Fruit fly (Drosophila melanogaster) whole organism, wandering third instar larva: ENCODE results near the gene Plap.

ENCODE experiments used
- Abd-B ChIP-seq: fragments of >200 bp; optimal IDR thresholded peaks from 2 replicates; lab custom pipeline; 2017; ENCODE audit warnings: missing biosample characterization, missing genetic modification characterization
- CG9705 ChIP-seq: fragments of 200-800 bp; sonication (Bioruptor generic); optimal IDR thresholded peaks from 2 replicates; lab custom pipeline; 2018; ENCODE audit warnings: missing biosample characterization, mild to moderate bottlenecking, missing genetic modification characterization
- CrebA ChIP-seq: fragments of 200-800 bp; sonication (Bioruptor generic); optimal IDR thresholded peaks from 2 replicates; lab custom pipeline; 2016; ENCODE audit warnings: missing biosample characterization, mild to moderate bottlenecking, missing genetic modification characterization, borderline replicate concordance
- GATAd ChIP-seq: sonication (Bioruptor generic); optimal IDR thresholded peaks from 2 replicates; lab custom pipeline; 2016; ENCODE audit warnings: missing biosample characterization, missing genetic modification characterization
- HLH106 ChIP-seq: fragments of 200-800 bp; optimal IDR thresholded peaks from 3 replicates; lab custom pipeline; 2019; ENCODE audit warnings: missing biosample characterization, mild to moderate bottlenecking, missing genetic modification characterization, moderate library complexity
- Hnf4 ChIP-seq: fragments of 200-800 bp; sonication (Bioruptor generic); optimal IDR thresholded peaks from 2 replicates; lab custom pipeline; 2016; ENCODE audit warnings: missing biosample characterization, mild to moderate bottlenecking, missing genetic modification characterization
- Hr78 ChIP-seq: fragments of >200 bp; optimal IDR thresholded peaks from 2 replicates; lab custom pipeline; 2017; ENCODE audit warnings: missing biosample characterization, missing genetic modification characterization
- Hr83 ChIP-seq: fragments of 200-300 bp; sonication (Bioruptor generic); optimal IDR thresholded peaks from 2 replicates; lab custom pipeline; 2016; ENCODE audit warnings: missing biosample characterization, mild to moderate bottlenecking, missing genetic modification characterization, moderate library complexity; ENCODE audit not compliant: poor library complexity, severe bottlenecking
- Mio ChIP-seq: sonication (Bioruptor generic); optimal IDR thresholded peaks from 2 replicates; lab custom pipeline; 2016; ENCODE audit warnings: missing biosample characterization, missing genetic modification characterization
- Myc ChIP-seq: fragments of >200 bp; optimal IDR thresholded peaks from 2 replicates; lab custom pipeline; 2017
- N ChIP-seq: fragments of >200 bp; optimal IDR thresholded peaks from 2 replicates; lab custom pipeline; 2018; ENCODE audit warnings: missing biosample characterization, missing external identifiers, missing genetic modification characterization
- OdsH ChIP-seq: fragments of 200-800 bp; sonication (Bioruptor generic); optimal IDR thresholded peaks from 2 replicates; lab custom pipeline; 2016; ENCODE audit warnings: missing biosample characterization, mild to moderate bottlenecking, missing genetic modification characterization
- Rel ChIP-seq, 2 experiments: fragments of 200-800 bp; sonication (Bioruptor generic) in 1 of 2; optimal IDR thresholded peaks; 2 replicates in 1 of 2; 3 replicates in 1 of 2; lab custom pipeline; 2016 to 2019; ENCODE audit warnings: mild to moderate bottlenecking in 2 of 2, missing biosample characterization in 2 of 2, missing genetic modification characterization in 2 of 2, moderate library complexity in 1 of 2
- Sp1 ChIP-seq: fragments of 200-800 bp; sonication (Bioruptor generic); optimal IDR thresholded peaks from 3 replicates; lab custom pipeline; 2019; ENCODE audit warnings: missing biosample characterization, mild to moderate bottlenecking, missing genetic modification characterization, moderate library complexity
- Vsx2 ChIP-seq: fragments of 200-300, 225-300 bp; sonication (Bioruptor generic); optimal IDR thresholded peaks from 2 replicates; lab custom pipeline; 2018; ENCODE audit warnings: missing biosample characterization, missing genetic modification characterization; ENCODE audit not compliant: partially characterized antibody
- br ChIP-seq: fragments of 200-800 bp; sonication (Bioruptor generic); optimal IDR thresholded peaks from 2 replicates; lab custom pipeline; 2016; ENCODE audit warnings: missing biosample characterization, missing genetic modification characterization
- brk ChIP-seq: fragments of 200-800 bp; sonication (Bioruptor generic); optimal IDR thresholded peaks from 2 replicates; lab custom pipeline; 2016; ENCODE audit warnings: missing biosample characterization, mild to moderate bottlenecking, missing genetic modification characterization
- dl ChIP-seq, 2 experiments: fragments of 175-275, 200-275 bp in 1 of 2; fragments of 200-275 bp in 1 of 2; sonication (Bioruptor generic); optimal IDR thresholded peaks; lab custom pipeline; 2018; ENCODE audit warnings: mild to moderate bottlenecking in 2 of 2, missing biosample characterization in 2 of 2, missing genetic modification characterization in 2 of 2, moderate library complexity in 2 of 2; ENCODE audit not compliant: partially characterized antibody in 2 of 2, insufficient read depth in 1 of 2
- dmrt93B ChIP-seq: fragments of 200-800 bp; sonication (Bioruptor generic); optimal IDR thresholded peaks from 2 replicates; lab custom pipeline; 2018; ENCODE audit warnings: missing biosample characterization, mild to moderate bottlenecking, missing genetic modification characterization
- dsf ChIP-seq: sonication (Bioruptor generic); optimal IDR thresholded peaks from 2 replicates; lab custom pipeline; 2016; ENCODE audit warnings: missing biosample characterization, missing genetic modification characterization, borderline replicate concordance
- ey ChIP-seq: fragments of 200-800 bp; sonication (Bioruptor generic); optimal IDR thresholded peaks from 2 replicates; lab custom pipeline; 2016; ENCODE audit warnings: missing biosample characterization, missing genetic modification characterization
- foxo ChIP-seq, 2 experiments: fragments of 200-800 bp; sonication (Bioruptor generic); optimal IDR thresholded peaks; 2 replicates in 1 of 2; 3 replicates in 1 of 2; lab custom pipeline; 2016 to 2017; ENCODE audit warnings: missing biosample characterization in 2 of 2, missing genetic modification characterization in 2 of 2
- fru ChIP-seq: fragments of 200-800 bp; sonication (Bioruptor generic); optimal IDR thresholded peaks from 3 replicates; lab custom pipeline; 2016; ENCODE audit warnings: missing biosample characterization, mild to moderate bottlenecking, missing genetic modification characterization
- h ChIP-seq: fragments of 200-800 bp; sonication (Bioruptor generic); optimal IDR thresholded peaks from 3 replicates; lab custom pipeline; 2016; ENCODE audit warnings: missing biosample characterization, mild to moderate bottlenecking, missing genetic modification characterization
- pan ChIP-seq: fragments of >200 bp; optimal IDR thresholded peaks from 2 replicates; lab custom pipeline; 2017
- psq ChIP-seq: fragments of 200-800 bp; sonication (Bioruptor generic); optimal IDR thresholded peaks from 3 replicates; lab custom pipeline; 2017; ENCODE audit warnings: missing biosample characterization, mild to moderate bottlenecking, missing genetic modification characterization, moderate library complexity
- rgr ChIP-seq: fragments of 200-800 bp; sonication (Bioruptor generic); optimal IDR thresholded peaks from 3 replicates; lab custom pipeline; 2016; ENCODE audit warnings: missing biosample characterization, mild to moderate bottlenecking, missing genetic modification characterization
- sage ChIP-seq: fragments of 200-800 bp; sonication (Bioruptor generic); optimal IDR thresholded peaks from 2 replicates; lab custom pipeline; 2016; ENCODE audit warnings: missing biosample characterization, mild to moderate bottlenecking, missing genetic modification characterization
- sv ChIP-seq: fragments of 200-800 bp; sonication (Bioruptor generic); optimal IDR thresholded peaks from 3 replicates; lab custom pipeline; 2016; ENCODE audit warnings: missing biosample characterization, missing genetic modification characterization
- tai ChIP-seq: sonication (Bioruptor generic); optimal IDR thresholded peaks from 2 replicates; lab custom pipeline; 2016; ENCODE audit warnings: missing biosample characterization, missing genetic modification characterization
- usp ChIP-seq: fragments of >200 bp; optimal IDR thresholded peaks from 2 replicates; lab custom pipeline; 2017; ENCODE audit warnings: missing biosample characterization, missing genetic modification characterization
- woc ChIP-seq: sonication (Bioruptor generic); optimal IDR thresholded peaks from 2 replicates; lab custom pipeline; 2016; ENCODE audit warnings: missing biosample characterization, mild to moderate bottlenecking, missing genetic modification characterization

Gene Plap

DNA sequence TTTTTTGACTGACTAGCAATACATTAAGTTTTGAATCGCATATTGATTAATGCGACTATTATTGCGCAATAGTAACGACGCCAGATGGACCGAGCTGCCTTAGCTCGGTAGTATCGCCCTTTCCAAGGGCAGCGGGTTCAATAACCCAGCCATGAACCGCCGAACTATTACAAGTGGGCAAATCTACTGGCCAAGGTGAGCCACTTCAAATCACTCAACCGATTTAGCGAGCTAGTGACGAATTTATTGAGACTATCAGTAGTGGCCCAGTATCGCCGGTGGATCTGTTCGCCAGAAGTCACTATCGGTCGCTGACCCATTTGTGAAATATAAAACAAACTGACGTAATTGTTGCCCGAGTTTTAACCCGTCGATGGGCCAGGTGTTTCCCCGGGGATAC is 48.3 kb upstream of the Plap start:
- TF ChIP-seq dmrt93B (GFP tag; lab: Kevin White, UChicago) (no peak), Rel (GFP tag; optimal IDR thresholded peaks at IDR 0.05; lab: Kevin White, UChicago) (no peak), Rel (tag; optimal IDR thresholded peaks at IDR 0.05; lab: Kevin White, UChicago) (no peak), Abd-B (GFP tag; lab: Kevin White, UChicago) (no peak), fru (GFP tag; lab: Kevin White, UChicago) (no peak), woc (GFP tag; lab: Kevin White, UChicago) (no peak), Hr83 (GFP tag; lab: Kevin White, UChicago) (no peak), CrebA (GFP tag; lab: Kevin White, UChicago) (no peak), HLH106 (tag; lab: Kevin White, UChicago) (no peak), CG9705 (no peak), sage (no peak), h (GFP tag; lab: Kevin White, UChicago) (no peak)
- TF ChIP-seq, all 38 proteins: peak for 0

- no peak for TF ChIP-seq ey (GFP tag; lab: Kevin White, UChicago)
- TF ChIP-seq Sp1 (GFP tag; lab: Kevin White, UChicago), result no peak
- TF ChIP-seq CG9705, result no peak
- no peak for TF ChIP-seq CrebA (GFP tag; lab: Kevin White, UChicago)
- no peak for TF ChIP-seq sv (GFP tag; lab: Kevin White, UChicago)
- TF ChIP-seq usp (GFP tag; lab: Kevin White, UChicago), result no peak
- TF ChIP-seq Myc, result no peak
- no peak for TF ChIP-seq tai
- peak; percentile 25 for TF ChIP-seq pan (lab: Kevin White, UChicago)
- no peak for TF ChIP-seq HLH106 (tag; lab: Kevin White, UChicago)
- TF ChIP-seq dsf (GFP tag; lab: Kevin White, UChicago), result no peak
- no peak for TF ChIP-seq rgr (GFP tag; lab: Kevin White, UChicago)
- no peak for TF ChIP-seq N (GFP tag; lab: Kevin White, UChicago)
- no peak for TF ChIP-seq psq (GFP tag; lab: Kevin White, UChicago)
- TF ChIP-seq foxo (GFP tag; optimal IDR thresholded peaks at IDR 0.05; lab: Kevin White, UChicago), result no peak
- peak; percentile 42 for TF ChIP-seq OdsH (GFP tag; lab: Kevin White, UChicago)
Observed at dm6 chr2L:1217892-1218473, 47.8 kb upstream of the Plap start.

dm6 chr2L:1217033-1217612 is 47.0 kb upstream of the Plap start:
- no peak for TF ChIP-seq woc (GFP tag; lab: Kevin White, UChicago)
- no peak for TF ChIP-seq psq (GFP tag; lab: Kevin White, UChicago)
- TF ChIP-seq fru (GFP tag; lab: Kevin White, UChicago), result no peak
- TF ChIP-seq sv (GFP tag; lab: Kevin White, UChicago), result no peak
- TF ChIP-seq dsf (GFP tag; lab: Kevin White, UChicago), result no peak
- no peak for TF ChIP-seq GATAd (GFP tag; lab: Kevin White, UChicago)
- no peak for TF ChIP-seq brk (GFP tag; lab: Kevin White, UChicago)
- no peak for TF ChIP-seq Hr78 (GFP tag; lab: Kevin White, UChicago)
- no peak for TF ChIP-seq N (GFP tag; lab: Kevin White, UChicago)
- TF ChIP-seq sage, result no peak
- TF ChIP-seq dmrt93B (GFP tag; lab: Kevin White, UChicago), result no peak
- TF ChIP-seq foxo (GFP tag; optimal IDR thresholded peaks at IDR 0.05; lab: Kevin White, UChicago), result no peak

DNA sequence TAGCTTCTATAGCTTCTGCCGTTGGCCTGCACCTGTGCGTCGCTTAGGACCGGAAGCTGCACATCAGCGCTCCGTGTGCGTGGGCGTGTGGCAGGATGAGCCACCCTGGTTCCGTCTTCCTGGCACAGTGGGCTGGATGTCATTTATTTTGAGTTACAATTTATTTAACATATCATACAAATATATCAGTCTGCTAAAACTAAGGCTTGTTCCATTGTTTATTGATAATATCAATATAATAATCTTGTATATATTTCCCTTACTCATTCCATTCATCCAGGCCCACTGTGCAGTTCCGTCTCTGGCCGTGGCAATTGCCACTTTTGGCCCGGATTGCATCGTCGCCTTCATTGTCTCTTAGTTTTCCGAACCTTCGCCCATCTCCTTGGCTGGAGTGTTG is 44.3 kb upstream of the Plap start:
- TF ChIP-seq ey (GFP tag; lab: Kevin White, UChicago), result no peak
- no peak for TF ChIP-seq Abd-B (GFP tag; lab: Kevin White, UChicago)
- no peak for TF ChIP-seq N (GFP tag; lab: Kevin White, UChicago)
- TF ChIP-seq, all 38 proteins: peak for 0

DNA sequence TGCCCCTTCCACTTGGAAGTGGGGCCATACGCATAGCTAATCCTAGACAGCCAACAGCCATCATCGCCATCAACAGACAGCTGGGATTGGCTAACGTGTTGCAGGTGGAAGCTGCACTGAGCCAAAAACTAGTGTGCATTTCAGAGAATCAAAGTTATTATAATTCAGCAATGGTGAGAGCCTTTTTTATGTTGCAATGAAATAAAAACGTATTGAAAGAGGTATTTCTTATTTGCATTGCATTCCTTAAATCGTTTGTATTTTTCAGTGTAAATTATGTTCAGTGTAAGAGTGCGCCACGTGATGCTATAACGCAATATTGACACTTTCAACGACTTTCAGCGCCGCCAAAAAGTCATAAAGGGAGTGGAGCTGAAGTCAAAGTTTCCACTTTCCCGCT is 43.4 kb upstream of the Plap start:
- TF ChIP-seq sage (no peak), Vsx2 (GFP tag; lab: Kevin White, UChicago) (no peak), CG9705 (no peak), N (GFP tag; lab: Kevin White, UChicago) (no peak), GATAd (GFP tag; lab: Kevin White, UChicago) (no peak), Mio (GFP tag; lab: Kevin White, UChicago) (no peak), Hr78 (GFP tag; lab: Kevin White, UChicago) (no peak), sv (GFP tag; lab: Kevin White, UChicago) (no peak), pan (lab: Kevin White, UChicago) (no peak), Rel (GFP tag; optimal IDR thresholded peaks at IDR 0.05; lab: Kevin White, UChicago) (no peak), Rel (tag; optimal IDR thresholded peaks at IDR 0.05; lab: Kevin White, UChicago) (no peak), dl (GFP tag; optimal IDR thresholded peaks at IDR 0.05; lab: Kevin White, UChicago; ENCODE audit: insufficient read depth in 1 of 2, partially characterized antibody in 2 of 2) (no peak), tai (no peak), Hnf4 (GFP tag; lab: Kevin White, UChicago) (no peak), woc (GFP tag; lab: Kevin White, UChicago) (no peak), fru (GFP tag; lab: Kevin White, UChicago) (no peak), HLH106 (tag; lab: Kevin White, UChicago) (no peak), br (no peak), dmrt93B (GFP tag; lab: Kevin White, UChicago) (no peak), ey (GFP tag; lab: Kevin White, UChicago) (no peak)
